Worm (Caenorhabditis elegans) whole organism, midembryonic: Measurements from ENCODE around the gene C54F6.6.

Experiments
- T22C8.4 ChIP-seq: fragments of 200-800 bp; sonication (Bioruptor generic); IDR thresholded peaks from 2 replicates; pipeline ENCODE4 v1.3.6; 2022; ENCODE audit warnings: missing genetic modification characterization, missing compliant biosample characterization
- cog-1 ChIP-seq: sonication (generic microtip); optimal IDR thresholded peaks from 2 replicates; lab custom pipeline; 2016; ENCODE audit warnings: missing genetic modification characterization, missing compliant biosample characterization
- flt-1 ChIP-seq: fragments of 200-800 bp; sonication (Bioruptor generic); IDR thresholded peaks from 2 replicates; pipeline ENCODE4 v1.3.6; 2022; ENCODE audit warnings: missing genetic modification characterization, missing compliant biosample characterization
- klf-2 ChIP-seq: fragments of 200-800 bp; sonication (Bioruptor generic); conservative IDR thresholded peaks from 2 replicates; pipeline ENCODE4 v1.3.6; 2022; ENCODE audit warnings: missing genetic modification reagents, missing genetic modification characterization, missing compliant biosample characterization
- med-1 ChIP-seq: sonication (generic microtip); optimal IDR thresholded peaks from 2 replicates; lab custom pipeline; 2017; ENCODE audit warnings: missing genetic modification characterization, mild to moderate bottlenecking, missing compliant biosample characterization, antibody characterized with exemption, missing genetic modification reagents; ENCODE audit not compliant: insufficient read depth
- ref-1 ChIP-seq: fragments of 200-800 bp; sonication (Bioruptor generic); conservative IDR thresholded peaks from 2 replicates; pipeline ENCODE4 v1.3.6; 2022; ENCODE audit warnings: missing genetic modification reagents, missing genetic modification characterization, missing compliant biosample characterization
- tab-1 ChIP-seq: fragments of 200-800 bp; sonication (Bioruptor generic); IDR thresholded peaks from 2 replicates; pipeline ENCODE4 v1.3.6; 2022; ENCODE audit warnings: missing genetic modification characterization, missing compliant biosample characterization
- ztf-23 ChIP-seq: fragments of 200-800 bp; sonication (Bioruptor generic); IDR thresholded peaks from 2 replicates; pipeline ENCODE4 v1.3.6; 2022; ENCODE audit warnings: missing genetic modification reagents, missing genetic modification characterization, missing compliant biosample characterization
- ztf-29 ChIP-seq: fragments of 200-800 bp; sonication (Bioruptor generic); IDR thresholded peaks from 2 replicates; pipeline ENCODE4 v1.3.6; 2022; ENCODE audit warnings: missing genetic modification reagents, missing genetic modification characterization, missing compliant biosample characterization

The C54F6.6 gene

DNA sequence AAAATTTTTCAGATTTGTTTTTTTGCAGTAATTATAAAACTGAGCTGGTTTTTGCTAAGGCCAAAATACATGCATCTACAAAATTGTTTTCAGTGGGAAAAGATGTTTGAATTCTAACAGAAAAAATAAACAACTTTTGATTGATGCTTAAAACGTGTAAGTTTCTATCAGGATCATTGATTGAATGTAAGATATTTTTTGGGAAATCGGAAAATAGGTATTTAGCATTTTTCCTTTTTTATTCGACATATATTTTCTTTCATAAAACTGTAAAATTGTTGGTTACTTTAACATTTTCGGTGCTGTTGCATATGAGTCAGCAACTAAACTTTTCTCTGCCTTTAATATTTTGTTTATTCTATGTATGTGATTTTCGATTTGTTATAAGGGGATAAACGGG is 955 bp downstream of the C54F6.6 start, which contains the start of gene C54F6.20:
TSS of gene C54F6.20 (plus strand) at position 301 of the 400 bp plus-strand sequence.
- no peak for TF ChIP-seq ref-1 (GFP tag; lab: Robert Waterston, UW)
- TF ChIP-seq T22C8.4: no peak
- TF ChIP-seq klf-2: no peak
- TF ChIP-seq tab-1 (GFP tag; lab: Robert Waterston, UW): no peak

ce11 chrV:7525695-7526094 is 2.2 kb downstream of the C54F6.6 start, which contains the start of gene C54F6.18:
TSS of gene C54F6.18 (plus strand) at chrV:7525995.
- no peak for TF ChIP-seq ztf-23 (GFP tag; lab: Robert Waterston, UW)
- no peak for TF ChIP-seq T22C8.4
- no peak for TF ChIP-seq tab-1 (GFP tag; lab: Robert Waterston, UW)
- no peak for TF ChIP-seq flt-1 (GFP tag; lab: Robert Waterston, UW)
- TF ChIP-seq med-1 (GFP tag; lab: Kevin White, UChicago): no peak
- TF ChIP-seq klf-2: no peak
- TF ChIP-seq cog-1 (tag; lab: Kevin White, UChicago): no peak
- no peak for TF ChIP-seq ztf-29 (GFP tag; lab: Robert Waterston, UW)
- TF ChIP-seq ref-1 (GFP tag; lab: Robert Waterston, UW): no peak

- TF ChIP-seq T22C8.4 (no peak), tab-1 (GFP tag; lab: Robert Waterston, UW) (no peak), ztf-23 (GFP tag; lab: Robert Waterston, UW) (no peak), cog-1 (tag; lab: Kevin White, UChicago) (no peak), klf-2 (no peak), ref-1 (GFP tag; lab: Robert Waterston, UW) (no peak), ztf-29 (GFP tag; lab: Robert Waterston, UW) (no peak), flt-1 (GFP tag; lab: Robert Waterston, UW) (no peak), med-1 (GFP tag; lab: Kevin White, UChicago) (no peak)
Observed at ce11 chrV:7527153-7527552, 3.7 kb downstream of the C54F6.6 start, which contains the start of gene C54F6.17. TSS of gene C54F6.17 (plus strand) at chrV:7527453.

DNA sequence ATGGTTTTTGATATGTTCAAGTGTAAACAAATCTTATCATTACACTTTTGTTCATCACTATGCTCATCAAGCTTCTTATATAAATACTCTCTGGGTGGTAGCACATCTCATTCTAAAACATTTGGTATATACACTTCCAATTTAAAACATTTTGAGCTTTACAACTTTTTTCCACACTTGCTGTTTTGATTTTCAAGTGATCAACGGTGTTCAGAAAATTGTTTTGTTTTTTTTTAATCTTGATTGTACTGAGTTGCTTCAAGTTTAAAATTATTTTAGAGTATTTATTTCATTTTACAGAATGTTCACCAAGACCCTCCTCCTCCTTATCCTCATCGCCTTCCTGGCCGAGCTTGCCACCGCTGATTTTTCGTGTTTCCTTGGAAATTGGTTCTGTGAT is 5.3 kb downstream of the C54F6.6 start, which contains the start of gene C54F6.5:
TSS of gene C54F6.5 (plus strand) at position 301 of the 400 bp plus-strand sequence.
- no peak for TF ChIP-seq ztf-29 (GFP tag; lab: Robert Waterston, UW)
- no peak for TF ChIP-seq T22C8.4
- no peak for TF ChIP-seq med-1 (GFP tag; lab: Kevin White, UChicago)
- no peak for TF ChIP-seq ztf-23 (GFP tag; lab: Robert Waterston, UW)
- TF ChIP-seq ref-1 (GFP tag; lab: Robert Waterston, UW): no peak
- TF ChIP-seq tab-1 (GFP tag; lab: Robert Waterston, UW): no peak
- no peak for TF ChIP-seq flt-1 (GFP tag; lab: Robert Waterston, UW)

- TF ChIP-seq klf-2 (no peak), med-1 (GFP tag; lab: Kevin White, UChicago) (no peak), T22C8.4 (no peak), ztf-29 (GFP tag; lab: Robert Waterston, UW) (no peak)
Observed at ce11 chrV:7529840-7530239, 6.3 kb downstream of the C54F6.6 start, which contains the start of gene swt-2. TSS of gene swt-2 (plus strand) at chrV:7530140.

ce11 chrV:7532947-7533346 is 9.5 kb downstream of the C54F6.6 start, which contains the start of gene C54F6.3:
TSS of gene C54F6.3 (plus strand) at chrV:7533247.
- no peak for TF ChIP-seq ztf-29 (GFP tag; lab: Robert Waterston, UW)
- TF ChIP-seq klf-2: no peak
- TF ChIP-seq tab-1 (GFP tag; lab: Robert Waterston, UW): no peak
- TF ChIP-seq ztf-23 (GFP tag; lab: Robert Waterston, UW): no peak
- no peak for TF ChIP-seq ref-1 (GFP tag; lab: Robert Waterston, UW)
- no peak for TF ChIP-seq med-1 (GFP tag; lab: Kevin White, UChicago)
- TF ChIP-seq cog-1 (tag; lab: Kevin White, UChicago): no peak
- no peak for TF ChIP-seq flt-1 (GFP tag; lab: Robert Waterston, UW)
- TF ChIP-seq T22C8.4: no peak

ce11 chrV:7538018-7538417 is 14.5 kb downstream of the C54F6.6 start, which contains the start of gene C54F6.12:
TSS of gene C54F6.12 (minus strand) at chrV:7538118.
- no peak for TF ChIP-seq tab-1 (GFP tag; lab: Robert Waterston, UW)
- TF ChIP-seq ref-1 (GFP tag; lab: Robert Waterston, UW): no peak

- TF ChIP-seq cog-1 (tag; lab: Kevin White, UChicago): no peak
- TF ChIP-seq ztf-23 (GFP tag; lab: Robert Waterston, UW): no peak
- no peak for TF ChIP-seq klf-2
- no peak for TF ChIP-seq T22C8.4
- TF ChIP-seq ref-1 (GFP tag; lab: Robert Waterston, UW): no peak
- TF ChIP-seq med-1 (GFP tag; lab: Kevin White, UChicago): no peak
- TF ChIP-seq tab-1 (GFP tag; lab: Robert Waterston, UW): no peak
- TF ChIP-seq ztf-29 (GFP tag; lab: Robert Waterston, UW): no peak
- no peak for TF ChIP-seq flt-1 (GFP tag; lab: Robert Waterston, UW)
Observed at ce11 chrV:7539015-7539414, 15.5 kb downstream of the C54F6.6 start, which contains the start of gene srh-268. TSS of gene srh-268 (plus strand) at chrV:7539315.

DNA sequence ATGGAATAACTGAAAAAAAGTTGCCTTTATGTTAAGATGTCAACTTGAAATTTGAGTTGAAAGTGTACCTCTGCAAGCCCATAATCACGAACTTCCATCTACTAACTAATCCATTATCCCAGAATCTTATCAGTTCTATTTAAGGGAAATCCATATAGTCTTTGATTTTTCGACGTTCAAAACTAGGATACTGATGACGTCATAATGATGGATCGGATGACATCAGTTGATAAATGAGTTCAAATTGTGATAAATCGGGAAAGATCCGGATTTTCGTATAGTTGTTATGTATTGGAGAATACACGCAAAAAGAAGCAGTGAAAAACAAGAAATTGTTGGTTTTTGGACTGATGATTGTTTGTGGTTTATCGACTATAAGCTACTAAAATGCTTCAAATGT is 20.2 kb downstream of the C54F6.6 start:
- TF ChIP-seq klf-2 (no peak), ztf-23 (GFP tag; lab: Robert Waterston, UW) (no peak), T22C8.4 (no peak), med-1 (GFP tag; lab: Kevin White, UChicago) (no peak), flt-1 (GFP tag; lab: Robert Waterston, UW) (no peak), ref-1 (GFP tag; lab: Robert Waterston, UW) (no peak), cog-1 (tag; lab: Kevin White, UChicago) (no peak), tab-1 (GFP tag; lab: Robert Waterston, UW) (no peak)

- TF ChIP-seq ref-1 (GFP tag; lab: Robert Waterston, UW) (no peak), ztf-23 (GFP tag; lab: Robert Waterston, UW) (no peak), tab-1 (GFP tag; lab: Robert Waterston, UW) (no peak), T22C8.4 (no peak), klf-2 (no peak), med-1 (GFP tag; lab: Kevin White, UChicago) (no peak), cog-1 (tag; lab: Kevin White, UChicago) (no peak)
Observed at ce11 chrV:7545187-7545586, 21.7 kb downstream of the C54F6.6 start, which contains the start of the genes C54F6.19 and nhx-3. TSS of gene C54F6.19 (plus strand) at chrV:7545487. TSS of gene nhx-3 (minus strand) at chrV:7545523.
